In genomic region chr3R:29033909-29034629, dm6 we compare ENCODE assay signal across 4 fruit fly cellular contexts.
TF ChIP-seq lines count a peak whose summit lies in the region.

Gene beta4GalNAcTB, minus strand, starts transcription at chr3R:29034008.
Gene Cpsf100, plus strand, starts transcription at chr3R:29034573.

TF ChIP-seq in whole organism, adult, 20 proteins besides CTCF, POLR2A, EP300 and RAD21 (continued from another document):
- TF ChIP-seq toe (GFP tag; optimal IDR thresholded peaks at IDR 0.05; lab: Kevin White, UChicago) (peak; percentile 77), kay (GFP tag; lab: Kevin White, UChicago; ENCODE audit: borderline replicate concordance) (no peak)

TF ChIP-seq in whole organism, embryonic, 481 proteins besides CTCF, POLR2A, EP300 and RAD21 (continued from another document and continues in another):
- TF ChIP-seq esg (GFP tag; conservative IDR thresholded peaks at IDR 0.05; lab: Robert Waterston, UW) (peak; percentile 58), wek (GFP tag; optimal IDR thresholded peaks at IDR 0.05; lab: Kevin White, UChicago) (no peak), peb (GFP tag; IDR thresholded peaks at IDR 0.05; lab: Robert Waterston, UW) (0 out of 2 replicates have a peak, but pooled peaks have one; percentile 30), maf-S (GFP tag; optimal IDR thresholded peaks at IDR 0.05; lab: Kevin White, UChicago) (peak; percentile 29), CG17328 (GFP tag; IDR thresholded peaks at IDR 0.05; lab: Robert Waterston, UW) (peak; percentile 43), CG18764 (GFP tag; optimal IDR thresholded peaks at IDR 0.05; lab: Kevin White, UChicago) (peak; percentile 49), CG12104 (GFP tag; optimal IDR thresholded peaks at IDR 0.05; lab: Kevin White, UChicago) (peak; percentile 79), run (tag; optimal IDR thresholded peaks at IDR 0.05; lab: Kevin White, UChicago) (no peak), Ptx1 (GFP tag; IDR thresholded peaks at IDR 0.05; lab: Robert Waterston, UW) (peak; percentile 80), odd (GFP tag; optimal IDR thresholded peaks at IDR 0.05; lab: Kevin White, UChicago) (no peak), Taf1 (GFP tag; IDR thresholded peaks at IDR 0.05; lab: Robert Waterston, UW) (0 out of 2 replicates have a peak, but pooled peaks have one; percentile 7), Elba2 (GFP tag; optimal IDR thresholded peaks at IDR 0.05; lab: Kevin White, UChicago) (peak; percentile 11), CoRest (tag; optimal IDR thresholded peaks at IDR 0.05; lab: Kevin White, UChicago) (peak; percentile 87), al (GFP tag; IDR thresholded peaks at IDR 0.05; lab: Robert Waterston, UW) (peak; percentile 65), lov (optimal IDR thresholded peaks at IDR 0.05; lab: Kevin White, UChicago) (no peak), lov (GFP tag; IDR thresholded peaks at IDR 0.05; lab: Robert Waterston, UW) (no peak), CG8924 (tag; optimal IDR thresholded peaks at IDR 0.05; lab: Kevin White, UChicago) (peak; percentile 83), sim (GFP tag; IDR thresholded peaks at IDR 0.05; lab: Robert Waterston, UW) (no peak), crc (GFP tag; optimal IDR thresholded peaks at IDR 0.05; lab: Kevin White, UChicago) (peak; percentile 30), CG3163 (GFP tag; optimal IDR thresholded peaks at IDR 0.05; lab: Kevin White, UChicago) (no peak), MTF-1 (GFP tag; optimal IDR thresholded peaks at IDR 0.05; lab: Kevin White, UChicago; ENCODE audit: borderline replicate concordance) (no peak), CG14050 (GFP tag; IDR thresholded peaks at IDR 0.05; lab: Robert Waterston, UW) (peak; percentile 18; the same call in 1 of the 3 replicates), CG32772 (GFP tag; IDR thresholded peaks at IDR 0.05; lab: Robert Waterston, UW) (peak; percentile 64), NC2α (GFP tag; optimal IDR thresholded peaks at IDR 0.05; lab: Kevin White, UChicago) (peak; percentile 7), CG17802 (tag; optimal IDR thresholded peaks at IDR 0.05; lab: Kevin White, UChicago) (no peak), vvl (GFP tag; IDR thresholded peaks at IDR 0.05; lab: Robert Waterston, UW) (peak; percentile 57; the same call in 1 of the 2 replicates), CG11085 (GFP tag; IDR thresholded peaks at IDR 0.05; lab: Robert Waterston, UW) (peak; percentile 72), Aef1 (GFP tag; IDR thresholded peaks at IDR 0.05; lab: Robert Waterston, UW) (peak; percentile 59), az2 (GFP tag; optimal IDR thresholded peaks at IDR 0.05; lab: Kevin White, UChicago) (peak; percentile 79), CG4360 (GFP tag; IDR thresholded peaks at IDR 0.05; lab: Robert Waterston, UW) (no peak), CG31365 (tag; optimal IDR thresholded peaks at IDR 0.05; lab: Kevin White, UChicago) (no peak), CG16779 (GFP tag; IDR thresholded peaks at IDR 0.05; lab: Robert Waterston, UW) (no peak), CG32767 (GFP tag; IDR thresholded peaks at IDR 0.05; lab: Robert Waterston, UW) (no peak), CG14965 (GFP tag; optimal IDR thresholded peaks at IDR 0.05; lab: Kevin White, UChicago; ENCODE audit: borderline replicate concordance) (no peak), Mrtf (GFP tag; IDR thresholded peaks at IDR 0.05; lab: Robert Waterston, UW) (peak; percentile 29; the same call in 1 of the 3 replicates), CG17912 (GFP tag; optimal IDR thresholded peaks at IDR 0.05; lab: Kevin White, UChicago) (no peak), fd102C (GFP tag; optimal IDR thresholded peaks at IDR 0.05; lab: Kevin White, UChicago) (peak; percentile 34), CG6854 (GFP tag; optimal IDR thresholded peaks at IDR 0.05; lab: Kevin White, UChicago) (peak; percentile 48), CG18476 (GFP tag; optimal IDR thresholded peaks at IDR 0.05; lab: Kevin White, UChicago) (peak; percentile 78), GATAe (GFP tag; conservative IDR thresholded peaks at IDR 0.05; lab: Robert Waterston, UW) (no peak; the same call in 1 of the 2 replicates), Awh (GFP tag; IDR thresholded peaks at IDR 0.05; lab: Robert Waterston, UW) (no peak), Dek (tag; optimal IDR thresholded peaks at IDR 0.05; lab: Kevin White, UChicago) (peak; percentile 47)

TF ChIP-seq in whole organism, prepupa, 60 proteins besides CTCF, POLR2A, EP300 and RAD21 (continued from another document):
- TF ChIP-seq Ets96B (tag; optimal IDR thresholded peaks at IDR 0.05; lab: Kevin White, UChicago), result peak; percentile 68
- TF ChIP-seq CG31627 (GFP tag; optimal IDR thresholded peaks at IDR 0.05; lab: Kevin White, UChicago), result peak; percentile 85
- TF ChIP-seq CG7368 (GFP tag; optimal IDR thresholded peaks at IDR 0.05; lab: Kevin White, UChicago), result no peak
- TF ChIP-seq CG10631 (GFP tag; optimal IDR thresholded peaks at IDR 0.05; lab: Kevin White, UChicago), result peak; percentile 86
- TF ChIP-seq CG6808 (GFP tag; optimal IDR thresholded peaks at IDR 0.05; lab: Kevin White, UChicago), result no peak
- peak; percentile 1 for TF ChIP-seq CG1621 (tag; optimal IDR thresholded peaks at IDR 0.05; lab: Kevin White, UChicago)
- peak in 1 of 2 experiments; percentile 93 for TF ChIP-seq salr (GFP tag; optimal IDR thresholded peaks at IDR 0.05; lab: Kevin White, UChicago)
- TF ChIP-seq OdsH (GFP tag; optimal IDR thresholded peaks at IDR 0.05; lab: Kevin White, UChicago), result peak; percentile 80
- peak; percentile 77 for TF ChIP-seq fd59A (GFP tag; optimal IDR thresholded peaks at IDR 0.05; lab: Kevin White, UChicago)
- TF ChIP-seq CG15336 (GFP tag; IDR thresholded peaks at IDR 0.05; lab: Robert Waterston, UW), result peak; percentile 35; the same call in 1 of the 2 replicates
- TF ChIP-seq CG8632 (GFP tag; optimal IDR thresholded peaks at IDR 0.05; lab: Kevin White, UChicago), result peak; percentile 79
- TF ChIP-seq dsx (GFP tag; optimal IDR thresholded peaks at IDR 0.05; lab: Kevin White, UChicago; ENCODE audit: poor library complexity, severe bottlenecking), result no peak
- peak; percentile 91 for TF ChIP-seq CG32006 (GFP tag; optimal IDR thresholded peaks at IDR 0.05; lab: Kevin White, UChicago)
- TF ChIP-seq CG8119 (GFP tag; IDR thresholded peaks at IDR 0.05; lab: Robert Waterston, UW), result peak; percentile 65
- peak; percentile 90 for TF ChIP-seq Sox15 (GFP tag; optimal IDR thresholded peaks at IDR 0.05; lab: Kevin White, UChicago)
- no peak for TF ChIP-seq CG16779 (tag; optimal IDR thresholded peaks at IDR 0.05; lab: Kevin White, UChicago)
- peak; percentile 53 for TF ChIP-seq Blimp-1 (GFP tag; optimal IDR thresholded peaks at IDR 0.05; lab: Kevin White, UChicago)
- peak; percentile 84 for TF ChIP-seq Hr39 (GFP tag; optimal IDR thresholded peaks at IDR 0.05; lab: Kevin White, UChicago)
- peak; percentile 80 for TF ChIP-seq CG11762 (GFP tag; optimal IDR thresholded peaks at IDR 0.05; lab: Kevin White, UChicago; ENCODE audit: insufficient read depth)
- TF ChIP-seq Hr4 (GFP tag; optimal IDR thresholded peaks at IDR 0.05; lab: Kevin White, UChicago), result peak; percentile 68
- peak; percentile 87 for TF ChIP-seq CG11902 (GFP tag; optimal IDR thresholded peaks at IDR 0.05; lab: Kevin White, UChicago)
- TF ChIP-seq CG34406 (GFP tag; optimal IDR thresholded peaks at IDR 0.05; lab: Kevin White, UChicago), result peak; percentile 84
- no peak for TF ChIP-seq fd85E (GFP tag; optimal IDR thresholded peaks at IDR 0.05; lab: Kevin White, UChicago)
- TF ChIP-seq CG3032 (tag; optimal IDR thresholded peaks at IDR 0.05; lab: Kevin White, UChicago), result peak; percentile 73
- TF ChIP-seq Hr38 (GFP tag; optimal IDR thresholded peaks at IDR 0.05; lab: Kevin White, UChicago), result no peak
- TF ChIP-seq CG6276 (GFP tag; optimal IDR thresholded peaks at IDR 0.05; lab: Kevin White, UChicago), result no peak
- TF ChIP-seq Eip78C (GFP tag; lab: Kevin White, UChicago), result peak; percentile 94
- peak; percentile 82 for TF ChIP-seq net (GFP tag; optimal IDR thresholded peaks at IDR 0.05; lab: Kevin White, UChicago)
- TF ChIP-seq CG4318 (GFP tag; optimal IDR thresholded peaks at IDR 0.05; lab: Kevin White, UChicago), result no peak
- peak; percentile 81 for TF ChIP-seq Sox14 (GFP tag; optimal IDR thresholded peaks at IDR 0.05; lab: Kevin White, UChicago)
- TF ChIP-seq eg (GFP tag; IDR thresholded peaks at IDR 0.05; lab: Robert Waterston, UW), result peak; percentile 67
- no peak for TF ChIP-seq Eip93F (GFP tag; optimal IDR thresholded peaks at IDR 0.05; lab: Kevin White, UChicago)
- TF ChIP-seq CG6792 (GFP tag; optimal IDR thresholded peaks at IDR 0.05; lab: Kevin White, UChicago), result peak; percentile 69
- no peak for TF ChIP-seq vri (GFP tag; optimal IDR thresholded peaks at IDR 0.05; lab: Kevin White, UChicago)
- no peak for TF ChIP-seq CG9139 (GFP tag; optimal IDR thresholded peaks at IDR 0.05; lab: Kevin White, UChicago)
- peak; percentile 82 for TF ChIP-seq cyc (GFP tag; optimal IDR thresholded peaks at IDR 0.05; lab: Kevin White, UChicago)
- peak; percentile 84 for TF ChIP-seq topi (GFP tag; optimal IDR thresholded peaks at IDR 0.05; lab: Kevin White, UChicago)
- TF ChIP-seq ss (GFP tag; optimal IDR thresholded peaks at IDR 0.05; lab: Kevin White, UChicago), result no peak
- peak; percentile 36 for TF ChIP-seq Smox (GFP tag; optimal IDR thresholded peaks at IDR 0.05; lab: Kevin White, UChicago)
- peak; percentile 81 for TF ChIP-seq Ets21C (GFP tag; optimal IDR thresholded peaks at IDR 0.05; lab: Kevin White, UChicago)
- TF ChIP-seq CG11294 (GFP tag; IDR thresholded peaks at IDR 0.05; lab: Robert Waterston, UW), result peak; percentile 7; the same call in 1 of the 2 replicates
TF ChIP-seq in whole organism, prepupa: peak in this region for 47.

TF ChIP-seq in whole organism, wandering third instar larva, 38 proteins besides CTCF, POLR2A, EP300 and RAD21 (continued from another document):
- TF ChIP-seq CG9705 (GFP tag; optimal IDR thresholded peaks at IDR 0.05; lab: Kevin White, UChicago) (peak; percentile 52), dmrt93B (GFP tag; optimal IDR thresholded peaks at IDR 0.05; lab: Kevin White, UChicago) (peak; percentile 81), CrebA (GFP tag; optimal IDR thresholded peaks at IDR 0.05; lab: Kevin White, UChicago; ENCODE audit: borderline replicate concordance) (no peak), dsf (GFP tag; optimal IDR thresholded peaks at IDR 0.05; lab: Kevin White, UChicago; ENCODE audit: borderline replicate concordance) (peak; percentile 66), HLH106 (tag; optimal IDR thresholded peaks at IDR 0.05; lab: Kevin White, UChicago) (peak; percentile 83), dl (GFP tag; optimal IDR thresholded peaks at IDR 0.05; lab: Kevin White, UChicago; ENCODE audit: insufficient read depth in 1 of 2, partially characterized antibody in 2 of 2) (no peak), sage (GFP tag; optimal IDR thresholded peaks at IDR 0.05; lab: Kevin White, UChicago) (no peak), Hr83 (GFP tag; optimal IDR thresholded peaks at IDR 0.05; lab: Kevin White, UChicago; ENCODE audit: poor library complexity, severe bottlenecking) (no peak), Jra (GFP tag; optimal IDR thresholded peaks at IDR 0.05; lab: Kevin White, UChicago) (no peak), pan (optimal IDR thresholded peaks at IDR 0.05; lab: Kevin White, UChicago) (no peak), GATAd (GFP tag; optimal IDR thresholded peaks at IDR 0.05; lab: Kevin White, UChicago) (peak; percentile 47), psq (GFP tag; optimal IDR thresholded peaks at IDR 0.05; lab: Kevin White, UChicago) (peak; percentile 79)
